Fruit fly (Drosophila melanogaster) whole organism, prepupa: ENCODE data around the gene CG45066.

Experiments used
- Blimp-1 ChIP-seq: fragments of 200-800 bp; sonication (Bioruptor generic); optimal IDR thresholded peaks from 3 replicates; lab custom pipeline; 2017; ENCODE audit warnings: missing biosample characterization, missing genetic modification characterization, mild to moderate bottlenecking, moderate library complexity, missing genetic modification reagents
- CG10631 ChIP-seq: fragments of 200-800 bp; sonication (Bioruptor generic); optimal IDR thresholded peaks from 2 replicates; lab custom pipeline; 2016; ENCODE audit warnings: missing biosample characterization, missing genetic modification characterization
- CG10669 ChIP-seq: fragments of 200-800 bp; sonication (Bioruptor generic); optimal IDR thresholded peaks from 3 replicates; lab custom pipeline; 2018; ENCODE audit warnings: missing biosample characterization, mild to moderate bottlenecking, missing genetic modification characterization, moderate library complexity
- CG11762 ChIP-seq: fragments of 200-800 bp; sonication (Bioruptor generic); optimal IDR thresholded peaks from 3 replicates; lab custom pipeline; 2016; ENCODE audit warnings: missing biosample characterization, missing genetic modification characterization; ENCODE audit not compliant: insufficient read depth
- CG15336 ChIP-seq: fragments of 200-800 bp; sonication (Bioruptor generic); IDR thresholded peaks from 2 replicates; pipeline ENCODE4 v1.3.6; 2022; ENCODE audit warnings: missing biosample characterization, missing genetic modification characterization
- CG16779 ChIP-seq: fragments of 200-800 bp; sonication (Bioruptor generic); optimal IDR thresholded peaks from 3 replicates; lab custom pipeline; 2017; ENCODE audit warnings: missing biosample characterization, mild to moderate bottlenecking, missing genetic modification characterization
- CG3032 ChIP-seq: fragments of 200-800 bp; optimal IDR thresholded peaks from 2 replicates; lab custom pipeline; 2019; ENCODE audit warnings: missing biosample characterization, mild to moderate bottlenecking, missing genetic modification characterization, moderate library complexity
- CG32006 ChIP-seq: fragments of 200-800 bp; sonication (Bioruptor generic); optimal IDR thresholded peaks from 3 replicates; lab custom pipeline; 2017; ENCODE audit warnings: missing biosample characterization, mild to moderate bottlenecking, missing genetic modification characterization
- CG3919 ChIP-seq: fragments of 200-800 bp; sonication (Bioruptor generic); optimal IDR thresholded peaks from 3 replicates; lab custom pipeline; 2016; ENCODE audit warnings: missing biosample characterization, missing genetic modification characterization
- CG4318 ChIP-seq: fragments of 200-800 bp; sonication (Bioruptor generic); optimal IDR thresholded peaks from 3 replicates; lab custom pipeline; 2017; ENCODE audit warnings: missing biosample characterization, mild to moderate bottlenecking, missing genetic modification characterization
- CG6163 ChIP-seq: fragments of 200-800 bp; sonication (Bioruptor generic); IDR thresholded peaks from 3 replicates; pipeline ENCODE4 v1.3.6; 2022; ENCODE audit warnings: missing biosample characterization, missing genetic modification characterization
- CG6808 ChIP-seq: fragments of 200-800 bp; sonication (Bioruptor generic); optimal IDR thresholded peaks from 3 replicates; lab custom pipeline; 2017; ENCODE audit warnings: missing biosample characterization, missing genetic modification characterization, mild to moderate bottlenecking, moderate library complexity, missing genetic modification reagents
- CG6854 ChIP-seq: fragments of 200-800 bp; sonication (Bioruptor generic); optimal IDR thresholded peaks from 2 replicates; lab custom pipeline; 2017; ENCODE audit warnings: missing biosample characterization, mild to moderate bottlenecking, missing genetic modification characterization
- CG8119 ChIP-seq: fragments of 200-800 bp; sonication (Bioruptor generic); IDR thresholded peaks from 3 replicates; pipeline ENCODE4 v1.3.6; 2022; ENCODE audit warnings: missing biosample characterization, missing genetic modification characterization
- CG8319 ChIP-seq: fragments of 200-800 bp; sonication (Bioruptor generic); optimal IDR thresholded peaks from 3 replicates; lab custom pipeline; 2016; ENCODE audit warnings: missing biosample characterization, missing genetic modification characterization
- Eip75B ChIP-seq: fragments of 200-800 bp; sonication (Bioruptor generic); optimal IDR thresholded peaks from 3 replicates; lab custom pipeline; 2016; ENCODE audit warnings: missing biosample characterization, missing genetic modification characterization
- Eip78C ChIP-seq: fragments of 200-800 bp; sonication (Bioruptor generic); peaks from one replicate; lab custom pipeline; 2016; ENCODE audit warnings: missing biosample characterization, missing genetic modification characterization
- Eip93F ChIP-seq: fragments of 200-800 bp; sonication (Bioruptor generic); optimal IDR thresholded peaks from 2 replicates; lab custom pipeline; 2016; ENCODE audit warnings: missing biosample characterization, mild to moderate bottlenecking, missing genetic modification characterization
- Hr38 ChIP-seq: sonication (Bioruptor generic); optimal IDR thresholded peaks from 2 replicates; lab custom pipeline; 2016; ENCODE audit warnings: missing biosample characterization, missing genetic modification characterization
- Hr4 ChIP-seq: fragments of 200-800 bp; sonication (Bioruptor generic); optimal IDR thresholded peaks from 3 replicates; lab custom pipeline; 2016; ENCODE audit warnings: missing biosample characterization, missing genetic modification characterization
- OdsH ChIP-seq: fragments of 200-800 bp; sonication (Bioruptor generic); optimal IDR thresholded peaks from 3 replicates; lab custom pipeline; 2016; ENCODE audit warnings: missing biosample characterization, missing genetic modification characterization
- achi ChIP-seq: fragments of 200-800 bp; sonication (Bioruptor generic); optimal IDR thresholded peaks from 3 replicates; lab custom pipeline; 2016; ENCODE audit warnings: missing biosample characterization, missing genetic modification characterization
- acj6 ChIP-seq: fragments of 200-800 bp; sonication (Bioruptor generic); optimal IDR thresholded peaks from 3 replicates; lab custom pipeline; 2016; ENCODE audit warnings: missing biosample characterization, missing genetic modification characterization
- cyc ChIP-seq: fragments of 200-800 bp; sonication (Bioruptor generic); optimal IDR thresholded peaks from 3 replicates; lab custom pipeline; 2016; ENCODE audit warnings: missing biosample characterization, missing genetic modification characterization
- dac ChIP-seq: fragments of 200-800 bp; sonication (Bioruptor generic); optimal IDR thresholded peaks from 2 replicates; lab custom pipeline; 2017; ENCODE audit warnings: missing biosample characterization, mild to moderate bottlenecking, missing genetic modification characterization
- dsx ChIP-seq: fragments of 200-800 bp; optimal IDR thresholded peaks from 3 replicates; lab custom pipeline; 2019; ENCODE audit warnings: missing biosample characterization, mild to moderate bottlenecking, missing genetic modification characterization, moderate library complexity; ENCODE audit not compliant: poor library complexity, severe bottlenecking
- eg ChIP-seq: fragments of 200-800 bp; sonication (Bioruptor generic); IDR thresholded peaks from 3 replicates; pipeline ENCODE4 v1.3.6; 2022; ENCODE audit warnings: missing biosample characterization, missing genetic modification characterization
- esn ChIP-seq: fragments of 200-800 bp; sonication (Bioruptor generic); optimal IDR thresholded peaks from 2 replicates; lab custom pipeline; 2016; ENCODE audit warnings: missing biosample characterization, mild to moderate bottlenecking, missing genetic modification characterization, moderate library complexity
- fd59A ChIP-seq: fragments of 200-800 bp; sonication (Bioruptor generic); optimal IDR thresholded peaks from 2 replicates; lab custom pipeline; 2017; ENCODE audit warnings: missing biosample characterization, mild to moderate bottlenecking, missing genetic modification characterization, missing genetic modification reagents
- lz ChIP-seq: fragments of 200-800 bp; sonication (Bioruptor generic); optimal IDR thresholded peaks from 3 replicates; lab custom pipeline; 2016; ENCODE audit warnings: missing biosample characterization, missing genetic modification characterization
- net ChIP-seq: fragments of 200-800 bp; sonication (Bioruptor generic); optimal IDR thresholded peaks from 3 replicates; lab custom pipeline; 2016; ENCODE audit warnings: missing biosample characterization, missing genetic modification characterization
- salr ChIP-seq, 2 experiments: fragments of 200-800 bp; sonication (Bioruptor generic); optimal IDR thresholded peaks; 3 replicates each; lab custom pipeline; 2016 to 2018; ENCODE audit warnings: missing biosample characterization in 2 of 2, missing genetic modification characterization in 2 of 2, mild to moderate bottlenecking in 1 of 2
- spab ChIP-seq: fragments of 200-800 bp; sonication (Bioruptor generic); optimal IDR thresholded peaks from 2 replicates; lab custom pipeline; 2017; ENCODE audit warnings: missing biosample characterization, mild to moderate bottlenecking, missing genetic modification characterization, missing genetic modification reagents
- ss ChIP-seq, 2 experiments: fragments of 200-800 bp; sonication (Bioruptor generic); optimal IDR thresholded peaks; 2 replicates in 1 of 2; 3 replicates in 1 of 2; lab custom pipeline; 2017 to 2018; ENCODE audit warnings: mild to moderate bottlenecking in 2 of 2, missing biosample characterization in 2 of 2, missing genetic modification characterization in 2 of 2, moderate library complexity in 1 of 2
- svp ChIP-seq: fragments of 200-800 bp; sonication (Bioruptor generic); peaks from one replicate; lab custom pipeline; 2016; ENCODE audit warnings: missing biosample characterization, missing genetic modification characterization
- topi ChIP-seq: fragments of 200-800 bp; sonication (Bioruptor generic); optimal IDR thresholded peaks from 3 replicates; lab custom pipeline; 2016; ENCODE audit warnings: missing biosample characterization, missing genetic modification characterization

CG45066 gene

DNA sequence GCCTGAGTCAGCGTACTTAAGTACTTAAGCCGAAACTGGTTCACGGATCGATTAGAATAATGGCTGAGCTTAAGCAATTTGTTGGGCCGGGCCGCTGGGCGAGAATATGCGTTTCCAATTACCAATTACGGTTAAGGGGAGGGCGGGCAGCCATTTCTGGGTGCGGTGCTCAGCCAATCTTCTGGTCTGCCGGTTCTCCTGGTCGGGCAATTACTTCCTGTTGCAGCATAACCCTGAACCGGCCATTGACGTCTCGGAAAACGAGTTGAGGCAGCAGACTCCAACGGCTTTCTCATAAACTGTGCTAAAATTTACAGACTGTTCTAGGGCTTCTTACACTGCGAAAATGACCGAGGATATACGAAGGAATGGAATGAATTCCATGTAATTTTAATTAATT lies 9.9 kb downstream of the CG45066 start:
- TF ChIP-seq CG10669 (GFP tag; lab: Kevin White, UChicago), result peak; percentile 31
- no peak for TF ChIP-seq dsx (GFP tag; lab: Kevin White, UChicago)
- TF ChIP-seq CG6808 (GFP tag; lab: Kevin White, UChicago), result peak; percentile 35

DNA sequence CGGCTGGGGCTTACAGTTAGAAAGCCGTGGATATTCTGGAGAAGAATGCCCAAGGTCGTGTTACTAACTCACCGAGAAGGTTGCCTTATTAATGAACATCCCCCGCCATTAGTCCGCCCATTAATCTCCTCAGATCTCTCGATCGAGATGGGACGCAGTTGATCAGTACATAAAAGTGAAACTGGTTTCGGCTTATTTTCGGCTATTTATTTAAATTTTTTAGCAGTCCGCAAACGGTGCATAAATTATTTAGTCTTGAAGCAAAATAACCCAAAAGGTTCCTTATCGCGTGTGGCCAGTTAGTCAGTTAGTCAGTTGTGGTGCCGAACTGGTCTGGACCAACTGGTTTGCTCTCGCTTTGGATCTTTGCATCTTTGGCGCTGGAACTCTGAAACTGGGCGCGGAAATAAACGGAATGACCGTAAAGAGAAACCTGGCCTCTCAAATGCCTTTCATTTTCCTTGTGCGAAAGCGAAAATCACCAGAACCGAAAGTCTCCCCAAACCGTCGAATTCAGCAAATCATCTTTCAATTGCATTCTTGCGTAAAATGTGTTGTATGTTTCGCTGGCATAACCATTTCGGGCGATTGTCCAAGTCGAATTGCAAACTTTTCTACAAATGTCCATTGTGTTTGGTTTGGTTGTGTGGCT lies 12.1 kb downstream of the CG45066 start:
- peak; percentile 99 for TF ChIP-seq Blimp-1 (GFP tag; lab: Kevin White, UChicago)
- no peak for TF ChIP-seq acj6 (GFP tag; lab: Kevin White, UChicago)
- no peak for TF ChIP-seq CG15336 (GFP tag; lab: Robert Waterston, UW)
- 0 out of 3 replicates have a peak, but pooled peaks have one; percentile 21 for TF ChIP-seq eg (GFP tag; lab: Robert Waterston, UW)
- TF ChIP-seq CG8319 (GFP tag; lab: Kevin White, UChicago), result no peak
- TF ChIP-seq net (GFP tag; lab: Kevin White, UChicago), result no peak
- no peak for TF ChIP-seq CG16779 (tag; lab: Kevin White, UChicago)
- no peak for TF ChIP-seq spab (GFP tag; lab: Kevin White, UChicago)
- TF ChIP-seq CG10631 (GFP tag; lab: Kevin White, UChicago), result no peak
- peak; percentile 6 for TF ChIP-seq topi (GFP tag; lab: Kevin White, UChicago)
- TF ChIP-seq CG6854 (GFP tag; lab: Kevin White, UChicago), result peak; percentile 73
- TF ChIP-seq CG11762 (GFP tag; lab: Kevin White, UChicago), result no peak
- TF ChIP-seq esn, result no peak

DNA sequence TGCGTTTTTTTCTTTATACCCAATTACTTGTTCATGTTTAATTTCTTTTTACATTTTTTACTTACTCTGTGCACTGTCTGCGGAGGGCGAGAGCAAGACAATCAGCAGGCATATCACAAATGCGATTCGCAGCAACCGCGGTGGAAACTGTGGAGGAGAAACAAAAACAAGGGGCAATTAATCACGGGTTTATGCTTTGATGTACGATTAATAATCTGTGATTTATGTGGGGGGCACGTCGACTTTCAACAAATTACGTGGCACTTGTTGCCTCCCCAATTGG lies 13.5 kb downstream of the CG45066 start:
- TF ChIP-seq CG32006 (no peak), OdsH (no peak), CG8119 (GFP tag; lab: Robert Waterston, UW) (no peak), cyc (GFP tag; lab: Kevin White, UChicago) (no peak), Eip75B (no peak), lz (GFP tag; lab: Kevin White, UChicago) (no peak), ss (GFP tag; optimal IDR thresholded peaks at IDR 0.05; lab: Kevin White, UChicago) (no peak), Eip93F (GFP tag; lab: Kevin White, UChicago) (no peak), fd59A (no peak), eg (GFP tag; lab: Robert Waterston, UW) (no peak), CG15336 (GFP tag; lab: Robert Waterston, UW) (no peak), Hr38 (no peak)

DNA sequence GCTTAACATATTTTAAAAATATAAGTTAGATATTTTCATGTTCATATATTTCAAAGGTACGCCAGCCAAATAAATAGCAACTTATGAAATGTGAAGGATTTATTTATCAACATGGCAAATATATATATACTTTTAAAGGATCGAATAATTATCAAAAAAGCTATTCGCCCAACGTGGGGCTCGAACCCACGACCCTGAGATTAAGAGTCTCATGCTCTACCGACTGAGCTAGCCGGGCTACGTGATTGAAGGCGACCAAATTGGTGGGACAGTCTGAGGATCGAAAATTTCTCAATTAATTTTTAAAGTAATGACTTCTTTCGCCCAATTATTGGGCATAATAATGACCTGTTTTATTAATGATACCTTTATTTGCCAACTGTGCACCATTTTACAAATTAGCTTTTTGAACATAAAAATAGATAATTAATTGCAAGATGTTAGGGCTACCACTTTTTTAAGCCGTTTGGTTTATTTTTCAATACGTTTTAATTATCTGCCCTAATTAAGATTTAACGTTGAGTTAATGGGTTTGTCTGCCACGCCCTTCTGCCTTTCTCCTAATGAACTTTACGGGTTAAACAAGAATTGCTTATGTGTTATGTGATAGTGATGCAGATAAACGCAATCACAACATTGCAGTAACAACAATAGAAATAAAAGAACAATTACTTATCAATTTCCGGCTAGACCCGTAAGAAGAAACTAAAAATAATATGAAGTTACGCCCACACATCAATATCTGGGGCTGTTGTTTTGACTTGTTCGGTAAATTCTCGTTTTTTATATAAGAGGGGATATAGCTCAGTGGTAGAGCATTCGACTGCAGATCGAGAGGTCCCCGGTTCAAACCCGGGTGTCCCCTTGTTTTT lies 14.1 kb downstream of the CG45066 start:
- TF ChIP-seq esn (no peak), CG3032 (tag; lab: Kevin White, UChicago) (no peak), CG8119 (GFP tag; lab: Robert Waterston, UW) (no peak), CG3919 (GFP tag; lab: Kevin White, UChicago) (no peak), CG32006 (no peak), svp (GFP tag; lab: Kevin White, UChicago) (peak; percentile 65), salr (GFP tag; optimal IDR thresholded peaks at IDR 0.05; lab: Kevin White, UChicago) (no peak), Hr4 (GFP tag; lab: Kevin White, UChicago) (no peak), achi (GFP tag; lab: Kevin White, UChicago) (no peak), CG6163 (no peak), OdsH (no peak), CG4318 (GFP tag; lab: Kevin White, UChicago) (no peak), dac (no peak), Eip78C (GFP tag; lab: Kevin White, UChicago) (peak; percentile 49)
